Fruit fly (Drosophila melanogaster): ENCODE results near the gene CG33978.

CG33978 gene

dm6 chr4:131958-132623, 43.3 kb downstream of the CG33978 start, which contains the start of gene anne (continued):
- TF ChIP-seq da (GFP tag; optimal IDR thresholded peaks at IDR 0.05) (no peak), Oli (tag; optimal IDR thresholded peaks at IDR 0.05) (no peak), NC2α (GFP tag; optimal IDR thresholded peaks at IDR 0.05) (no peak), zen (tag; optimal IDR thresholded peaks at IDR 0.05) (peak; percentile 65), pho (GFP tag; optimal IDR thresholded peaks at IDR 0.05) (peak; percentile 12), Med (GFP tag) (peak; percentile 68), CG17361 (GFP tag; IDR thresholded peaks at IDR 0.05) (0 out of 3 replicates have a peak, but pooled peaks have one; percentile 36), CG1024 (GFP tag; IDR thresholded peaks at IDR 0.05) (peak; percentile 100), CG1233 (GFP tag; optimal IDR thresholded peaks at IDR 0.05) (peak; percentile 4), btn (GFP tag; optimal IDR thresholded peaks at IDR 0.05) (no peak), CG32767 (GFP tag; IDR thresholded peaks at IDR 0.05) (0 out of 2 replicates have a peak, but pooled peaks have one; percentile 47), mam (GFP tag; optimal IDR thresholded peaks at IDR 0.05) (peak; percentile 4), HLHmδ (GFP tag; optimal IDR thresholded peaks at IDR 0.05) (no peak), GATAe (GFP tag; conservative IDR thresholded peaks at IDR 0.05) (no peak), NC2β (GFP tag; optimal IDR thresholded peaks at IDR 0.05) (peak; percentile 19), Dp (GFP tag; optimal IDR thresholded peaks at IDR 0.05) (peak; percentile 5), CG10565 (GFP tag; optimal IDR thresholded peaks at IDR 0.05) (no peak), CG7928 (GFP tag; optimal IDR thresholded peaks at IDR 0.05) (no peak), CG43689 (GFP tag; IDR thresholded peaks at IDR 0.05) (no peak), CG15696 (tag; optimal IDR thresholded peaks at IDR 0.05) (peak; percentile 21), pfk (GFP tag; optimal IDR thresholded peaks at IDR 0.05) (peak; percentile 97), CG17829 (tag; optimal IDR thresholded peaks at IDR 0.05) (peak; percentile 23), CG2199 (GFP tag; IDR thresholded peaks at IDR 0.05) (peak; percentile 83; the same call in 2 of the 3 replicates), Spps (tag; optimal IDR thresholded peaks at IDR 0.05) (no peak), CG30020 (tag; optimal IDR thresholded peaks at IDR 0.05) (peak; percentile 100), CG5180 (GFP tag; optimal IDR thresholded peaks at IDR 0.05) (no peak), Sry-δ (GFP tag; optimal IDR thresholded peaks at IDR 0.05) (peak; percentile 51), gfzf (GFP tag; optimal IDR thresholded peaks at IDR 0.05) (peak; percentile 34), CG2202 (tag; optimal IDR thresholded peaks at IDR 0.05) (no peak), CG12942 (GFP tag; optimal IDR thresholded peaks at IDR 0.05) (peak; percentile 20), ara (GFP tag; IDR thresholded peaks at IDR 0.05) (no peak), cas (GFP tag; IDR thresholded peaks at IDR 0.05) (no peak), CG7786 (GFP tag; optimal IDR thresholded peaks at IDR 0.05) (no peak), fd3F (GFP tag; optimal IDR thresholded peaks at IDR 0.05) (no peak), CG18764 (GFP tag; optimal IDR thresholded peaks at IDR 0.05) (peak; percentile 41), CG8290 (GFP tag; optimal IDR thresholded peaks at IDR 0.05) (peak; percentile 78), CG8290 (tag; optimal IDR thresholded peaks at IDR 0.05) (peak; percentile 15 to 19), CG17186 (GFP tag; optimal IDR thresholded peaks at IDR 0.05) (peak; percentile 53), CG4617 (GFP tag; optimal IDR thresholded peaks at IDR 0.05; ENCODE audit: borderline replicate concordance) (peak; percentile 92), slou (GFP tag; optimal IDR thresholded peaks at IDR 0.05) (peak; percentile 35), CG14710 (tag; optimal IDR thresholded peaks at IDR 0.05) (peak; percentile 75), phol (tag; optimal IDR thresholded peaks at IDR 0.05) (peak; percentile 68), HmgZ (tag; optimal IDR thresholded peaks at IDR 0.05) (peak; percentile 59), CG2129 (GFP tag; IDR thresholded peaks at IDR 0.05; ENCODE audit: partially characterized antibody) (no peak), pzg (GFP tag; optimal IDR thresholded peaks at IDR 0.05) (peak; percentile 86), CG7357 (GFP tag; IDR thresholded peaks at IDR 0.05) (peak; percentile 97), trem (tag; optimal IDR thresholded peaks at IDR 0.05) (peak; percentile 31), CG4424 (GFP tag; optimal IDR thresholded peaks at IDR 0.05) (peak; percentile 16), BEAF-32 (GFP tag; optimal IDR thresholded peaks at IDR 0.05) (peak; percentile 47)

All from whole organism, embryonic.